Worm (Caenorhabditis elegans) whole organism, young adult: ENCODE data around the gene C16A11.7.

Experiments used
- B0336.3 ChIP-seq: fragments of 200-800 bp; sonication (Bioruptor generic); IDR thresholded peaks from 2 replicates; pipeline ENCODE4 v1.3.6; 2022; ENCODE audit warnings: missing genetic modification characterization, missing compliant biosample characterization
- C06A6.2 ChIP-seq: fragments of 200-800 bp; sonication (Bioruptor generic); conservative IDR thresholded peaks from 2 replicates; pipeline ENCODE4 v1.3.6; 2022; ENCODE audit warnings: missing genetic modification characterization, missing compliant biosample characterization
- C17E4.6 ChIP-seq: fragments of 200-800 bp; sonication (Bioruptor generic); IDR thresholded peaks from 2 replicates; pipeline ENCODE4 v1.3.6; 2022; ENCODE audit warnings: missing genetic modification reagents, missing genetic modification characterization, missing compliant biosample characterization
- D2030.7 ChIP-seq: fragments of 200-800 bp; sonication (Bioruptor generic); IDR thresholded peaks from 2 replicates; pipeline ENCODE4 v1.3.6; 2022; ENCODE audit warnings: missing genetic modification reagents, missing genetic modification characterization, missing compliant biosample characterization
- F33H1.4 ChIP-seq: fragments of 200-800 bp; sonication (Bioruptor generic); IDR thresholded peaks from 2 replicates; pipeline ENCODE4 v1.3.6; 2022; ENCODE audit warnings: missing genetic modification reagents, missing genetic modification characterization, missing compliant biosample characterization
- F49E8.2 ChIP-seq: sonication (generic microtip); optimal IDR thresholded peaks from 3 replicates; lab custom pipeline; 2017; ENCODE audit warnings: missing genetic modification characterization, mild to moderate bottlenecking, missing compliant biosample characterization, antibody characterized with exemption, moderate library complexity; ENCODE audit not compliant: insufficient read depth
- F57A8.1 ChIP-seq: fragments of 200-800 bp; sonication (Bioruptor generic); optimal IDR thresholded peaks from 2 replicates; lab custom pipeline; 2018; ENCODE audit warnings: mild to moderate bottlenecking, missing genetic modification characterization, moderate library complexity, missing compliant biosample characterization
- F57C9.4 ChIP-seq: sonication (generic microtip); optimal IDR thresholded peaks from 2 replicates; lab custom pipeline; 2017; ENCODE audit warnings: mild to moderate bottlenecking, missing genetic modification characterization, missing compliant biosample characterization
- Y53G8AR.9 ChIP-seq: fragments of 200-800 bp; sonication (Bioruptor generic); conservative IDR thresholded peaks from 2 replicates; pipeline ENCODE4 v1.3.6; 2022; ENCODE audit warnings: missing genetic modification reagents, missing genetic modification characterization, missing compliant biosample characterization
- Y95B8A.8 ChIP-seq: fragments of 200-800 bp; sonication (Bioruptor generic); IDR thresholded peaks from 2 replicates; pipeline ENCODE4 v1.3.6; 2022; ENCODE audit warnings: missing genetic modification reagents, missing genetic modification characterization, missing compliant biosample characterization
- ZK185.1 ChIP-seq: sonication (generic microtip); optimal IDR thresholded peaks from 2 replicates; lab custom pipeline; 2016; ENCODE audit warnings: mild to moderate bottlenecking, missing genetic modification characterization, missing compliant biosample characterization; ENCODE audit not compliant: poor library complexity, severe bottlenecking
- akir-1 ChIP-seq: fragments of 200-800 bp; sonication (Bioruptor generic); optimal IDR thresholded peaks from 2 replicates; lab custom pipeline; 2018; ENCODE audit warnings: mild to moderate bottlenecking, missing genetic modification characterization, moderate library complexity, missing compliant biosample characterization
- aptf-2 ChIP-seq: fragments of 200-800 bp; sonication (Bioruptor generic); conservative IDR thresholded peaks from 2 replicates; pipeline ENCODE4 v1.3.6; 2022; ENCODE audit warnings: missing genetic modification reagents, missing genetic modification characterization, missing compliant biosample characterization
- ceh-100 ChIP-seq: fragments of 200-800 bp; sonication (Bioruptor generic); IDR thresholded peaks from 2 replicates; pipeline ENCODE4 v1.3.6; 2022; ENCODE audit warnings: missing genetic modification reagents, missing genetic modification characterization, missing compliant biosample characterization
- ceh-91 ChIP-seq: fragments of 200-800 bp; sonication (Bioruptor generic); IDR thresholded peaks from 2 replicates; pipeline ENCODE4 v1.3.6; 2022; ENCODE audit warnings: missing genetic modification reagents, missing genetic modification characterization, missing compliant biosample characterization
- chd-7 ChIP-seq: sonication (generic microtip); optimal IDR thresholded peaks from 2 replicates; lab custom pipeline; 2016; ENCODE audit warnings: mild to moderate bottlenecking, missing genetic modification characterization, moderate library complexity, missing compliant biosample characterization
- efl-1 ChIP-seq: fragments of 150-350 bp; optimal IDR thresholded peaks from 2 replicates; lab custom pipeline; 2014; ENCODE audit warnings: missing biosample characterization, missing genetic modification reagents, missing genetic modification characterization
- egl-18 ChIP-seq: fragments of 200-800 bp; sonication (Bioruptor generic); IDR thresholded peaks from 2 replicates; pipeline ENCODE4 v1.3.6; 2022; ENCODE audit warnings: missing genetic modification reagents, missing genetic modification characterization, missing compliant biosample characterization
- ekl-4 ChIP-seq: fragments of 200-800 bp; sonication (Bioruptor generic); IDR thresholded peaks from 2 replicates; pipeline ENCODE4 v1.3.6; 2022; ENCODE audit warnings: missing genetic modification reagents, missing genetic modification characterization, missing compliant biosample characterization
- hsf-1 ChIP-seq: fragments of 200-800 bp; sonication (Bioruptor generic); IDR thresholded peaks from 2 replicates; pipeline ENCODE4 v1.3.6; 2022; ENCODE audit warnings: missing genetic modification reagents, missing genetic modification characterization, missing compliant biosample characterization
- lin-54 ChIP-seq: fragments of 200-800 bp; sonication (Bioruptor generic); optimal IDR thresholded peaks from 2 replicates; lab custom pipeline; 2018; ENCODE audit warnings: mild to moderate bottlenecking, missing genetic modification characterization, missing compliant biosample characterization
- lsl-1 ChIP-seq: fragments of 200-800 bp; sonication (Bioruptor generic); optimal IDR thresholded peaks from 2 replicates; lab custom pipeline; 2018; ENCODE audit warnings: mild to moderate bottlenecking, missing genetic modification characterization, moderate library complexity, missing compliant biosample characterization
- madf-6 ChIP-seq: fragments of 200-800 bp; sonication (Bioruptor generic); IDR thresholded peaks from 2 replicates; pipeline ENCODE4 v1.3.6; 2022; ENCODE audit warnings: missing genetic modification reagents, missing genetic modification characterization, missing compliant biosample characterization
- madf-8 ChIP-seq: fragments of 200-800 bp; sonication (Bioruptor generic); conservative IDR thresholded peaks from 2 replicates; pipeline ENCODE4 v1.3.6; 2022; ENCODE audit warnings: missing genetic modification reagents, missing genetic modification characterization, missing compliant biosample characterization
- mxl-1 ChIP-seq: sonication (generic microtip); optimal IDR thresholded peaks from 2 replicates; lab custom pipeline; 2016; ENCODE audit warnings: missing genetic modification characterization, missing compliant biosample characterization
- nhr-120 ChIP-seq: fragments of 200-800 bp; sonication (Bioruptor generic); IDR thresholded peaks from 2 replicates; pipeline ENCODE4 v1.3.6; 2022; ENCODE audit warnings: missing genetic modification characterization, missing compliant biosample characterization
- nhr-90 ChIP-seq: sonication (generic microtip); optimal IDR thresholded peaks from 2 replicates; lab custom pipeline; 2016; ENCODE audit warnings: missing genotype, mild to moderate bottlenecking, missing genetic modification characterization, missing compliant biosample characterization
- repo-1 ChIP-seq: sonication (generic microtip); optimal IDR thresholded peaks from 2 replicates; lab custom pipeline; 2017; ENCODE audit warnings: mild to moderate bottlenecking, missing genetic modification characterization, missing compliant biosample characterization
- snpc-3.4 ChIP-seq: sonication (generic microtip); optimal IDR thresholded peaks from 2 replicates; lab custom pipeline; 2017; ENCODE audit warnings: missing genetic modification characterization, mild to moderate bottlenecking, missing compliant biosample characterization, antibody characterized with exemption, moderate library complexity, missing genotype, missing genetic modification reagents
- sptf-2 ChIP-seq: fragments of 200-800 bp; sonication (Bioruptor generic); optimal IDR thresholded peaks from 2 replicates; lab custom pipeline; 2018; ENCODE audit warnings: mild to moderate bottlenecking, missing genetic modification characterization, missing compliant biosample characterization
- xnd-1 ChIP-seq: sonication (generic microtip); optimal IDR thresholded peaks from 2 replicates; lab custom pipeline; 2016; ENCODE audit warnings: missing genotype, missing genetic modification reagents, missing genetic modification characterization, missing compliant biosample characterization
- zfh-2 ChIP-seq: fragments of 200-800 bp; sonication (Bioruptor generic); conservative IDR thresholded peaks from 2 replicates; pipeline ENCODE4 v1.3.6; 2022; ENCODE audit warnings: missing genetic modification reagents, missing genetic modification characterization, missing compliant biosample characterization
- zim-3 ChIP-seq: sonication (generic microtip); optimal IDR thresholded peaks from 2 replicates; lab custom pipeline; 2017; ENCODE audit warnings: mild to moderate bottlenecking, missing genetic modification characterization, moderate library complexity, missing compliant biosample characterization
- ztf-18 ChIP-seq: sonication (generic microtip); optimal IDR thresholded peaks from 2 replicates; lab custom pipeline; 2016; ENCODE audit warnings: missing genotype, mild to moderate bottlenecking, missing genetic modification characterization, missing compliant biosample characterization
- ztf-22 ChIP-seq: fragments of 200-800 bp; sonication (Bioruptor generic); optimal IDR thresholded peaks from 2 replicates; lab custom pipeline; 2018; ENCODE audit warnings: mild to moderate bottlenecking, missing genetic modification characterization, moderate library complexity, missing compliant biosample characterization
- ztf-25 ChIP-seq: fragments of 200-800 bp; sonication (Bioruptor generic); IDR thresholded peaks from 2 replicates; pipeline ENCODE4 v1.3.6; 2022; ENCODE audit warnings: missing genetic modification reagents, missing genetic modification characterization, missing compliant biosample characterization
- ztf-28 ChIP-seq: fragments of 200-800 bp; sonication (Bioruptor generic); IDR thresholded peaks from 2 replicates; pipeline ENCODE4 v1.3.6; 2022; ENCODE audit warnings: missing genetic modification reagents, missing genetic modification characterization, missing compliant biosample characterization
- ztf-3 ChIP-seq: fragments of 200-800 bp; sonication (Bioruptor generic); optimal IDR thresholded peaks from 2 replicates; lab custom pipeline; 2018; ENCODE audit warnings: mild to moderate bottlenecking, missing genetic modification characterization, missing compliant biosample characterization

C16A11.7 gene

DNA sequence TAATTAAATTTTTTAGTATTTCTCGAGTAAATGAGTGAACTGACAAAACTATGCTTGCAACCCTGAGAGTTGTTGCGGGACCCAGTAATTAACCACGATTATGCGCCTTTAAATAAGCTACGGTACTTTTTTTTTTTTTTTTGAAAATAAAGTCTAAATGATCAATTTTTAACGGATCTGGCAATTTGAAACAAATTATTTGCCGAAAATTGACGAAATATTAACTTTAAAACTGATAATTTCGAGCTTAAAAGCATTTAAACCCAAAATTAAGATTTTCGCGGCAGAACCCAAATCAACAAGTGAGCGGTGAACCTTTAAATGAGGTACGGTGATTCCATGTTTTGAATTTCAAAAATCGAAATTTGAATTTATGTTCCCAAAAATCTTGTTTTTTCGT is 34.3 kb downstream of the C16A11.7 start:
- TF ChIP-seq ceh-91 (peak; percentile 82), efl-1 (GFP tag; lab: Kevin White, UChicago) (peak; percentile 41), nhr-90 (tag; lab: Kevin White, UChicago) (no peak), ztf-18 (tag; lab: Kevin White, UChicago) (no peak), lsl-1 (GFP tag; lab: Kevin White, UChicago) (peak; percentile 95), madf-8 (GFP tag; lab: Robert Waterston, UW) (peak; percentile 92), lin-54 (GFP tag; lab: Kevin White, UChicago) (peak; percentile 50), mxl-1 (tag; lab: Kevin White, UChicago) (no peak), F33H1.4 (GFP tag; lab: Robert Waterston, UW) (peak; percentile 92), xnd-1 (tag; lab: Kevin White, UChicago) (peak; percentile 96), akir-1 (no peak), chd-7 (tag; lab: Kevin White, UChicago) (no peak), madf-6 (GFP tag; lab: Robert Waterston, UW) (peak; percentile 96), F49E8.2 (peak; percentile 25), Y53G8AR.9 (GFP tag; lab: Robert Waterston, UW) (no peak), D2030.7 (peak; percentile 65; the same call in 1 of the 2 replicates)

ce11 chrII:4219062-4219461 is 37.7 kb downstream of the C16A11.7 start, which contains the start of gene F31D5.1:
F31D5.1 (plus strand) TSS chrII:4219362.
- TF ChIP-seq zim-3 (tag; lab: Kevin White, UChicago) (no peak), C06A6.2 (GFP tag; lab: Robert Waterston, UW) (no peak)

DNA sequence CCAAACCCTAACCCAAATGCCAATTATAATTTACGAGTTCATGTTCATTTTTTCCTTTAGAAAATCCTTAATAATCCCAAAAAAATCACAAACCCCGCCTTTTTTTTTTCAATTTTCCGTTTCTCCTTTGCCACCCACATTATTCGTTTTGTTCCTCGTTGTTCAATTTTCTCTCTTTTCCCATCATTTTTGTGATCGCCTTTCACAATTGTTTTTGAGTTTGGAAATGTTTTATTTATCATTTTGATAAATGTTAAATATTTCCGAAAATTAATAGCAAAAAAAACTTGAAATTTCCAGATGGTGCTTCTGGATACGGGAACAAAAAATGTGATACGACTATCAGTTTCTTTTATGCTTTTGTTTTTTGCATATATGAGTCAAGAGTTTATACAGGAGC is 41.4 kb downstream of the C16A11.7 start, which contains the start of gene F31D5.2:
TSS of gene F31D5.2 (plus strand) at position 301 of the 400 bp plus-strand sequence.
- TF ChIP-seq snpc-3.4 = no peak
- no peak for TF ChIP-seq Y53G8AR.9 (GFP tag; lab: Robert Waterston, UW)
- TF ChIP-seq aptf-2 (GFP tag; lab: Robert Waterston, UW) = no peak
- TF ChIP-seq egl-18 = no peak
- TF ChIP-seq ceh-100 = no peak
- TF ChIP-seq C17E4.6 (GFP tag; lab: Robert Waterston, UW) = no peak
- TF ChIP-seq ztf-25 = no peak
- no peak for TF ChIP-seq F57A8.1
- no peak for TF ChIP-seq nhr-120 (GFP tag; lab: Robert Waterston, UW)
- no peak for TF ChIP-seq ztf-28
- TF ChIP-seq madf-6 (GFP tag; lab: Robert Waterston, UW) = no peak
- TF ChIP-seq sptf-2 (GFP tag; lab: Kevin White, UChicago) = no peak
- no peak for TF ChIP-seq D2030.7
- no peak for TF ChIP-seq F57C9.4
- no peak for TF ChIP-seq ztf-3 (GFP tag; lab: Kevin White, UChicago)
- no peak for TF ChIP-seq B0336.3 (GFP tag; lab: Robert Waterston, UW)
- TF ChIP-seq ztf-22 = no peak
- TF ChIP-seq ekl-4 (GFP tag; lab: Robert Waterston, UW) = no peak

DNA sequence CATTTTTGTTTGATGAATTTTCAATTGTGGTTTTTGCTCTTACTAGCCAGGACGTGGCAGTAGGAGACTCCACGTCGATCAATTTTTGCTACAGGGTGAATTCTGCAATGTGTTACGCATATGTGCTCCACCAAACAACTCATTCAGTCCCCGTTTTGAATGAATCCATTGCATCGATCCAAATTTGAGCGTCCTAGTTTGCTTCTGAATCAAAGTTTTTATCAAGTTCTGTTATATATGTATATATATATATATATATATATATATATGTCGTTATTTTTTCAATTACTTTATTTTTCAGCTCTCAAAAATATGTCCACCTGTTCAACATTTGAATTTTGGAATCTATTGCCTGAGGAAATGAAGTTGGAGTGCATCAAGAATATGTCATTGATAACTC is 45.6 kb downstream of the C16A11.7 start, which contains the start of gene F31D5.7:
TSS of gene F31D5.7 (plus strand) at position 301 of the 400 bp plus-strand sequence.
- TF ChIP-seq ZK185.1 (tag; lab: Kevin White, UChicago) (no peak), repo-1 (tag; lab: Kevin White, UChicago) (no peak), hsf-1 (GFP tag; lab: Robert Waterston, UW) (no peak), ztf-25 (no peak), zim-3 (tag; lab: Kevin White, UChicago) (no peak), zfh-2 (no peak), Y95B8A.8 (GFP tag; lab: Robert Waterston, UW) (no peak)
